Worm (Caenorhabditis elegans): ENCODE measurements around the gene best-15.

ce11 chrIV:10861102-10861501 is 29.1 kb upstream of the best-15 start, which contains the start of gene rbm-22:
- TF ChIP-seq unc-42 (tag; optimal IDR thresholded peaks at IDR 0.05) (no peak), ama-1 (optimal IDR thresholded peaks at IDR 0.05) (no peak), ets-4 (tag; optimal IDR thresholded peaks at IDR 0.05) (no peak), lin-11 (tag; optimal IDR thresholded peaks at IDR 0.05) (no peak)

Measured in whole organism, late embryonic.